Worm (Caenorhabditis elegans) whole organism, young adult: ENCODE results near the gene F54H5.5.

ENCODE experiments used
- B0336.3 ChIP-seq: fragments of 200-800 bp; sonication (Bioruptor generic); IDR thresholded peaks from 2 replicates; pipeline ENCODE4 v1.3.6; 2022; ENCODE audit warnings: missing genetic modification characterization, missing compliant biosample characterization
- F52B5.7 ChIP-seq: sonication (generic microtip); optimal IDR thresholded peaks from 2 replicates; lab custom pipeline; 2016; ENCODE audit warnings: mild to moderate bottlenecking, missing genetic modification characterization, missing compliant biosample characterization
- Y56A3A.18 ChIP-seq: fragments of 200-800 bp; sonication (Bioruptor generic); IDR thresholded peaks from 2 replicates; pipeline ENCODE4 v1.3.6; 2022; ENCODE audit warnings: missing genetic modification reagents, missing genetic modification characterization, missing compliant biosample characterization
- aptf-3 ChIP-seq: fragments of 200-800 bp; sonication (Bioruptor generic); IDR thresholded peaks from 2 replicates; pipeline ENCODE4 v1.3.6; 2022; ENCODE audit warnings: missing genetic modification characterization, missing compliant biosample characterization
- ceh-100 ChIP-seq: fragments of 200-800 bp; sonication (Bioruptor generic); IDR thresholded peaks from 2 replicates; pipeline ENCODE4 v1.3.6; 2022; ENCODE audit warnings: missing genetic modification reagents, missing genetic modification characterization, missing compliant biosample characterization
- ceh-27 ChIP-seq: fragments of 200-800 bp; sonication (Bioruptor generic); optimal IDR thresholded peaks from 2 replicates; lab custom pipeline; 2018; ENCODE audit warnings: mild to moderate bottlenecking, missing genetic modification characterization, moderate library complexity, missing compliant biosample characterization
- ceh-58 ChIP-seq: fragments of 200-800 bp; sonication (Bioruptor generic); IDR thresholded peaks from 2 replicates; pipeline ENCODE4 v1.3.6; 2022; ENCODE audit warnings: missing genetic modification characterization, missing compliant biosample characterization
- egl-18 ChIP-seq: fragments of 200-800 bp; sonication (Bioruptor generic); IDR thresholded peaks from 2 replicates; pipeline ENCODE4 v1.3.6; 2022; ENCODE audit warnings: missing genetic modification reagents, missing genetic modification characterization, missing compliant biosample characterization
- hlh-12 ChIP-seq: sonication (generic microtip); optimal IDR thresholded peaks from 2 replicates; lab custom pipeline; 2016; ENCODE audit warnings: missing genetic modification characterization, missing compliant biosample characterization
- hmg-20 ChIP-seq: fragments of 200-800 bp; sonication (Bioruptor generic); IDR thresholded peaks from 2 replicates; pipeline ENCODE4 v1.3.6; 2022; ENCODE audit warnings: missing genetic modification reagents, missing genetic modification characterization, missing compliant biosample characterization
- lin-35 ChIP-seq, 3 experiments: fragments of 150-350 bp in 2 of 3; sonication (generic microtip) in 1 of 3; optimal IDR thresholded peaks; 2 replicates each; lab custom pipeline; 2014 to 2018; ENCODE audit warnings: missing biosample characterization in 3 of 3, missing genetic modification characterization in 3 of 3, missing genetic modification reagents in 3 of 3
- lin-40 ChIP-seq: sonication (generic microtip); optimal IDR thresholded peaks from 2 replicates; lab custom pipeline; 2016; ENCODE audit warnings: missing genetic modification characterization, mild to moderate bottlenecking, missing compliant biosample characterization, missing genotype, missing genetic modification reagents
- lsl-1 ChIP-seq: fragments of 200-800 bp; sonication (Bioruptor generic); optimal IDR thresholded peaks from 2 replicates; lab custom pipeline; 2018; ENCODE audit warnings: mild to moderate bottlenecking, missing genetic modification characterization, moderate library complexity, missing compliant biosample characterization
- lsy-27 ChIP-seq: sonication (generic microtip); optimal IDR thresholded peaks from 2 replicates; lab custom pipeline; 2017; ENCODE audit warnings: missing genetic modification characterization, mild to moderate bottlenecking, missing compliant biosample characterization, antibody characterized with exemption, missing genotype, borderline replicate concordance; ENCODE audit not compliant: insufficient read depth
- nhr-120 ChIP-seq: fragments of 200-800 bp; sonication (Bioruptor generic); IDR thresholded peaks from 2 replicates; pipeline ENCODE4 v1.3.6; 2022; ENCODE audit warnings: missing genetic modification characterization, missing compliant biosample characterization
- rcor-1 ChIP-seq: fragments of 200-800 bp; sonication (Bioruptor generic); IDR thresholded peaks from 2 replicates; pipeline ENCODE4 v1.3.6; 2022; ENCODE audit warnings: missing genetic modification reagents, missing genetic modification characterization, missing compliant biosample characterization
- rec-8 ChIP-seq, 2 experiments: sonication (generic microtip); optimal IDR thresholded peaks; 2 replicates each; lab custom pipeline; 2016; ENCODE audit warnings: mild to moderate bottlenecking in 2 of 2, missing genetic modification characterization in 2 of 2, missing genetic modification reagents in 2 of 2, missing genotype in 2 of 2, missing biosample characterization in 1 of 2, missing compliant biosample characterization in 1 of 2, moderate library complexity in 1 of 2
- snpc-4 ChIP-seq, 5 experiments: fragments of 150-350 bp in 1 of 5; sonication (generic microtip) in 4 of 5; optimal IDR thresholded peaks; 2 replicates each; lab custom pipeline; 2014 to 2018; ENCODE audit warnings: missing genetic modification characterization in 5 of 5, missing biosample characterization in 3 of 5, antibody characterized with exemption in 2 of 5, mild to moderate bottlenecking in 2 of 5, missing compliant biosample characterization in 2 of 5, missing genotype in 2 of 5, moderate library complexity in 2 of 5, missing genetic modification reagents in 1 of 5
- sptf-2 ChIP-seq: fragments of 200-800 bp; sonication (Bioruptor generic); optimal IDR thresholded peaks from 2 replicates; lab custom pipeline; 2018; ENCODE audit warnings: mild to moderate bottlenecking, missing genetic modification characterization, missing compliant biosample characterization
- unc-130 ChIP-seq: sonication (generic microtip); optimal IDR thresholded peaks from 2 replicates; lab custom pipeline; 2016; ENCODE audit warnings: missing genetic modification reagents, missing genetic modification characterization, missing compliant biosample characterization
- xnd-1 ChIP-seq: sonication (generic microtip); optimal IDR thresholded peaks from 2 replicates; lab custom pipeline; 2016; ENCODE audit warnings: missing genotype, missing genetic modification reagents, missing genetic modification characterization, missing compliant biosample characterization

The F54H5.5 gene

ce11 chrII:6582758-6583157, 44.3 kb downstream of the F54H5.5 start, which contains the start of gene C56C10.4:
Gene C56C10.4, plus strand, starts transcription at chrII:6583058.
- TF ChIP-seq F52B5.7 = no peak
- no peak for TF ChIP-seq rcor-1 (GFP tag; lab: Robert Waterston, UW)
- TF ChIP-seq hlh-12 = no peak
- TF ChIP-seq unc-130 = no peak
- TF ChIP-seq B0336.3 (GFP tag; lab: Robert Waterston, UW) = no peak

DNA sequence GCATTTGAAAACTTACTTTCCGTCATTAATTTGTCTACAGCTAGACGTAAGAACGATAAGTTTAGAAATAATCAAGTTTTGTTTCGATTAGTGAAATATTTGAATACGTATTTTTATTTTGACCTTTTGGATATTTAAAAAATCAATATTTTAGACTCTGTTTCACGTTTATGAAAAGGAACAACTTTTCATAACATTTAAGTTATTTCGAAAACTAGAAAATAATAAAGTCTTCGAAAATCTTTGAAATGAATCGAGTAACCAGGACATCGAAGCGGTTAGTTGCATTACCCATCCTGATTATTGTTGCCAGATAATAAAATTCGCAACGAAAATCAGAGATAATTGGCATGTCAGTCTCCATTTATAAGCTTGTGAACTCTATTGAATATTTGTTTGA, 45.8 kb downstream of the F54H5.5 start, which contains the start of gene C56C10.6:
Gene C56C10.6 (minus strand): TSS at position 101 of the 400 bp plus-strand sequence.
- no peak for TF ChIP-seq sptf-2 (GFP tag; lab: Kevin White, UChicago)
- no peak for TF ChIP-seq xnd-1 (tag; lab: Kevin White, UChicago)
- TF ChIP-seq lsy-27 (tag; lab: Kevin White, UChicago) = no peak
- TF ChIP-seq B0336.3 (GFP tag; lab: Robert Waterston, UW) = no peak
- no peak for TF ChIP-seq ceh-58 (GFP tag; lab: Robert Waterston, UW)
- no peak for TF ChIP-seq hmg-20 (GFP tag; lab: Robert Waterston, UW)
- no peak for TF ChIP-seq egl-18 (GFP tag; lab: Robert Waterston, UW)
- TF ChIP-seq lin-35 (GFP tag; optimal IDR thresholded peaks at IDR 0.05; lab: Kevin White, UChicago) = no peak
- no peak for TF ChIP-seq Y56A3A.18 (GFP tag; lab: Robert Waterston, UW)
- TF ChIP-seq ceh-100 (GFP tag; lab: Robert Waterston, UW) = no peak
- TF ChIP-seq rec-8 (tag; optimal IDR thresholded peaks at IDR 0.05; lab: Kevin White, UChicago) = no peak
- TF ChIP-seq nhr-120 (GFP tag; lab: Robert Waterston, UW) = no peak
- TF ChIP-seq lin-40 = no peak
- no peak for TF ChIP-seq snpc-4 (GFP tag; optimal IDR thresholded peaks at IDR 0.05; lab: Kevin White, UChicago)
- TF ChIP-seq snpc-4 (tag; optimal IDR thresholded peaks at IDR 0.05; lab: Kevin White, UChicago) = no peak
- TF ChIP-seq unc-130 = no peak
- no peak for TF ChIP-seq ceh-27 (GFP tag; lab: Kevin White, UChicago)
- TF ChIP-seq, all 124 proteins: peak for 0

DNA sequence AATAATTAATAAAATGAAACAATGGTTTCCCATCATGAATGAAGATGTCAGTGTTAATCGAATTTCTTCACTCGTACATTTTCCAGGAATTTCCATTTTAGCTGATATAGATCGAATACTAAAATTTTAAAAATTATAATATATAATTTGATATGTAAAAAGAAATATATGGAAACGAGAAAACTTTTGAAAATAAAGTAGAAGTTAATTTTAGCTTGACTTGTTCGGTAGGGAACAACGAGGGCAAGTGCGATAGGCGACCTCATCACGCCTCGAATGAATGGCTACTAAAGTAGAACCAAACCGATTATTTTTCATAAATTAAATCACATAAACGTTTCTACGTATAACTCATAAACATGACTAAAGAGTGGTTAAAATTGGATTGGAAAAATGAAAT, 48.7 kb downstream of the F54H5.5 start, which contains the start of gene sra-31:
Gene sra-31 (minus strand): TSS at position 101 of the 400 bp plus-strand sequence.
- TF ChIP-seq aptf-3 (GFP tag; lab: Robert Waterston, UW) (no peak), lsl-1 (GFP tag; lab: Kevin White, UChicago) (no peak)
